Worm (Caenorhabditis elegans) whole organism, young adult: ENCODE measurements around the gene sfrp-1.
A peak's percentile ranks its signal among the peaks of the same experiment; 100 is the strongest.

ENCODE experiments used
- B0019.2 ChIP-seq: fragments of 200-800 bp; sonication (Bioruptor generic); conservative IDR thresholded peaks from 2 replicates; pipeline ENCODE4 v1.3.6; 2022; ENCODE audit warnings: missing genetic modification reagents, missing genetic modification characterization, missing compliant biosample characterization
- C17E4.6 ChIP-seq: fragments of 200-800 bp; sonication (Bioruptor generic); IDR thresholded peaks from 2 replicates; pipeline ENCODE4 v1.3.6; 2022; ENCODE audit warnings: missing genetic modification reagents, missing genetic modification characterization, missing compliant biosample characterization
- D2030.7 ChIP-seq: fragments of 200-800 bp; sonication (Bioruptor generic); IDR thresholded peaks from 2 replicates; pipeline ENCODE4 v1.3.6; 2022; ENCODE audit warnings: missing genetic modification reagents, missing genetic modification characterization, missing compliant biosample characterization
- F22D6.2 ChIP-seq: sonication (generic microtip); optimal IDR thresholded peaks from 2 replicates; lab custom pipeline; 2016; ENCODE audit warnings: mild to moderate bottlenecking, missing genetic modification characterization, missing compliant biosample characterization
- F33H1.4 ChIP-seq: fragments of 200-800 bp; sonication (Bioruptor generic); IDR thresholded peaks from 2 replicates; pipeline ENCODE4 v1.3.6; 2022; ENCODE audit warnings: missing genetic modification reagents, missing genetic modification characterization, missing compliant biosample characterization
- K12H6.12 ChIP-seq: fragments of 200-800 bp; sonication (Bioruptor generic); optimal IDR thresholded peaks from 2 replicates; lab custom pipeline; 2018; ENCODE audit warnings: mild to moderate bottlenecking, missing genetic modification characterization, missing compliant biosample characterization
- T26A5.8 ChIP-seq: sonication (generic microtip); optimal IDR thresholded peaks from 2 replicates; lab custom pipeline; 2016; ENCODE audit warnings: missing genetic modification characterization, missing compliant biosample characterization
- Y53G8AR.9 ChIP-seq: fragments of 200-800 bp; sonication (Bioruptor generic); conservative IDR thresholded peaks from 2 replicates; pipeline ENCODE4 v1.3.6; 2022; ENCODE audit warnings: missing genetic modification reagents, missing genetic modification characterization, missing compliant biosample characterization
- Y56A3A.18 ChIP-seq: fragments of 200-800 bp; sonication (Bioruptor generic); IDR thresholded peaks from 2 replicates; pipeline ENCODE4 v1.3.6; 2022; ENCODE audit warnings: missing genetic modification reagents, missing genetic modification characterization, missing compliant biosample characterization
- Y79H2A.3 ChIP-seq: fragments of 200-800 bp; sonication (Bioruptor generic); conservative IDR thresholded peaks from 2 replicates; pipeline ENCODE4 v1.3.6; 2022; ENCODE audit warnings: missing genetic modification reagents, missing genetic modification characterization, missing compliant biosample characterization
- Y95B8A.8 ChIP-seq: fragments of 200-800 bp; sonication (Bioruptor generic); IDR thresholded peaks from 2 replicates; pipeline ENCODE4 v1.3.6; 2022; ENCODE audit warnings: missing genetic modification reagents, missing genetic modification characterization, missing compliant biosample characterization
- attf-6 ChIP-seq: fragments of 200-800 bp; sonication (Bioruptor generic); IDR thresholded peaks from 2 replicates; pipeline ENCODE4 v1.3.6; 2022; ENCODE audit warnings: missing genetic modification reagents, missing genetic modification characterization, missing compliant biosample characterization
- bed-1 ChIP-seq: fragments of 200-800 bp; sonication (Bioruptor generic); IDR thresholded peaks from 2 replicates; pipeline ENCODE4 v1.3.6; 2022; ENCODE audit warnings: missing genetic modification reagents, missing genetic modification characterization, missing compliant biosample characterization
- ceh-100 ChIP-seq: fragments of 200-800 bp; sonication (Bioruptor generic); IDR thresholded peaks from 2 replicates; pipeline ENCODE4 v1.3.6; 2022; ENCODE audit warnings: missing genetic modification reagents, missing genetic modification characterization, missing compliant biosample characterization
- die-1 ChIP-seq: sonication (generic microtip); optimal IDR thresholded peaks from 2 replicates; lab custom pipeline; 2016; ENCODE audit warnings: missing genotype, mild to moderate bottlenecking, missing genetic modification characterization, missing compliant biosample characterization
- dox-1 ChIP-seq: fragments of 200-800 bp; sonication (Bioruptor generic); IDR thresholded peaks from 2 replicates; pipeline ENCODE4 v1.3.6; 2022; ENCODE audit warnings: missing genetic modification reagents, missing genetic modification characterization, missing compliant biosample characterization
- dpl-1 ChIP-seq: fragments of 150-350 bp; optimal IDR thresholded peaks from 2 replicates; lab custom pipeline; 2014; ENCODE audit warnings: missing biosample characterization, missing genetic modification reagents, missing genetic modification characterization
- efl-1 ChIP-seq: fragments of 150-350 bp; optimal IDR thresholded peaks from 2 replicates; lab custom pipeline; 2014; ENCODE audit warnings: missing biosample characterization, missing genetic modification reagents, missing genetic modification characterization
- ekl-4 ChIP-seq: fragments of 200-800 bp; sonication (Bioruptor generic); IDR thresholded peaks from 2 replicates; pipeline ENCODE4 v1.3.6; 2022; ENCODE audit warnings: missing genetic modification reagents, missing genetic modification characterization, missing compliant biosample characterization
- him-1 ChIP-seq: sonication (generic microtip); optimal IDR thresholded peaks from 2 replicates; lab custom pipeline; 2016; ENCODE audit warnings: missing genotype, missing genetic modification reagents, missing genetic modification characterization, missing compliant biosample characterization
- hmg-1.2 ChIP-seq: fragments of 200-800 bp; sonication (Bioruptor generic); IDR thresholded peaks from 2 replicates; pipeline ENCODE4 v1.3.6; 2022; ENCODE audit warnings: missing genetic modification reagents, missing genetic modification characterization, missing compliant biosample characterization
- hrde-1 ChIP-seq: sonication (generic microtip); optimal IDR thresholded peaks from 2 replicates; lab custom pipeline; 2016; ENCODE audit warnings: missing genetic modification characterization, mild to moderate bottlenecking, missing compliant biosample characterization, moderate library complexity, missing genotype, missing genetic modification reagents, borderline replicate concordance
- hsf-1 ChIP-seq: fragments of 200-800 bp; sonication (Bioruptor generic); IDR thresholded peaks from 2 replicates; pipeline ENCODE4 v1.3.6; 2022; ENCODE audit warnings: missing genetic modification reagents, missing genetic modification characterization, missing compliant biosample characterization
- lin-35 ChIP-seq, 3 experiments: fragments of 150-350 bp in 2 of 3; sonication (generic microtip) in 1 of 3; optimal IDR thresholded peaks; 2 replicates each; lab custom pipeline; 2014 to 2018; ENCODE audit warnings: missing biosample characterization in 3 of 3, missing genetic modification characterization in 3 of 3, missing genetic modification reagents in 3 of 3
- lin-54 ChIP-seq: fragments of 200-800 bp; sonication (Bioruptor generic); optimal IDR thresholded peaks from 2 replicates; lab custom pipeline; 2018; ENCODE audit warnings: mild to moderate bottlenecking, missing genetic modification characterization, missing compliant biosample characterization
- madf-3 ChIP-seq: fragments of 200-800 bp; sonication (Bioruptor generic); IDR thresholded peaks from 2 replicates; pipeline ENCODE4 v1.3.6; 2022; ENCODE audit warnings: missing genetic modification reagents, missing genetic modification characterization, missing compliant biosample characterization
- madf-8 ChIP-seq: fragments of 200-800 bp; sonication (Bioruptor generic); conservative IDR thresholded peaks from 2 replicates; pipeline ENCODE4 v1.3.6; 2022; ENCODE audit warnings: missing genetic modification reagents, missing genetic modification characterization, missing compliant biosample characterization
- mcd-1 ChIP-seq: fragments of 200-800 bp; sonication (Bioruptor generic); IDR thresholded peaks from 2 replicates; pipeline ENCODE4 v1.3.6; 2022; ENCODE audit warnings: missing genetic modification reagents, missing genetic modification characterization, missing compliant biosample characterization
- nhr-90 ChIP-seq: sonication (generic microtip); optimal IDR thresholded peaks from 2 replicates; lab custom pipeline; 2016; ENCODE audit warnings: missing genotype, mild to moderate bottlenecking, missing genetic modification characterization, missing compliant biosample characterization
- pbrm-1 ChIP-seq: fragments of 200-800 bp; sonication (Bioruptor generic); IDR thresholded peaks from 2 replicates; pipeline ENCODE4 v1.3.6; 2022; ENCODE audit warnings: missing genetic modification reagents, missing genetic modification characterization, missing compliant biosample characterization
- rcor-1 ChIP-seq: fragments of 200-800 bp; sonication (Bioruptor generic); IDR thresholded peaks from 2 replicates; pipeline ENCODE4 v1.3.6; 2022; ENCODE audit warnings: missing genetic modification reagents, missing genetic modification characterization, missing compliant biosample characterization
- repo-1 ChIP-seq: sonication (generic microtip); optimal IDR thresholded peaks from 2 replicates; lab custom pipeline; 2017; ENCODE audit warnings: mild to moderate bottlenecking, missing genetic modification characterization, missing compliant biosample characterization
- snpc-1.1 ChIP-seq: sonication (generic microtip); optimal IDR thresholded peaks from 2 replicates; lab custom pipeline; 2017; ENCODE audit warnings: missing genetic modification characterization, mild to moderate bottlenecking, missing compliant biosample characterization, antibody characterized with exemption, moderate library complexity, missing genotype, missing genetic modification reagents; ENCODE audit not compliant: insufficient read depth
- snpc-1.3 ChIP-seq: sonication (generic microtip); optimal IDR thresholded peaks from 2 replicates; lab custom pipeline; 2017; ENCODE audit warnings: missing genetic modification characterization, mild to moderate bottlenecking, missing compliant biosample characterization, antibody characterized with exemption, moderate library complexity, missing genotype, missing genetic modification reagents; ENCODE audit not compliant: insufficient read depth
- snpc-3.4 ChIP-seq: sonication (generic microtip); optimal IDR thresholded peaks from 2 replicates; lab custom pipeline; 2017; ENCODE audit warnings: missing genetic modification characterization, mild to moderate bottlenecking, missing compliant biosample characterization, antibody characterized with exemption, moderate library complexity, missing genotype, missing genetic modification reagents
- snpc-4 ChIP-seq, 5 experiments: fragments of 150-350 bp in 1 of 5; sonication (generic microtip) in 4 of 5; optimal IDR thresholded peaks; 2 replicates each; lab custom pipeline; 2014 to 2018; ENCODE audit warnings: missing genetic modification characterization in 5 of 5, missing biosample characterization in 3 of 5, antibody characterized with exemption in 2 of 5, mild to moderate bottlenecking in 2 of 5, missing compliant biosample characterization in 2 of 5, missing genotype in 2 of 5, moderate library complexity in 2 of 5, missing genetic modification reagents in 1 of 5
- somi-1 ChIP-seq: fragments of 200-800 bp; sonication (Bioruptor generic); optimal IDR thresholded peaks from 2 replicates; lab custom pipeline; 2018; ENCODE audit warnings: mild to moderate bottlenecking, missing genetic modification characterization, missing compliant biosample characterization
- sptf-2 ChIP-seq: fragments of 200-800 bp; sonication (Bioruptor generic); optimal IDR thresholded peaks from 2 replicates; lab custom pipeline; 2018; ENCODE audit warnings: mild to moderate bottlenecking, missing genetic modification characterization, missing compliant biosample characterization
- tbp1 ChIP-seq: fragments of 200-800 bp; sonication (Bioruptor generic); optimal IDR thresholded peaks from 2 replicates; lab custom pipeline; 2018; ENCODE audit warnings: mild to moderate bottlenecking, missing genetic modification characterization, missing compliant biosample characterization
- tlf-1 ChIP-seq: fragments of 200-800 bp; sonication (Bioruptor generic); optimal IDR thresholded peaks from 2 replicates; lab custom pipeline; 2018; ENCODE audit warnings: mild to moderate bottlenecking, missing genetic modification characterization, missing compliant biosample characterization
- unc-130 ChIP-seq: sonication (generic microtip); optimal IDR thresholded peaks from 2 replicates; lab custom pipeline; 2016; ENCODE audit warnings: missing genetic modification reagents, missing genetic modification characterization, missing compliant biosample characterization
- ztf-22 ChIP-seq: fragments of 200-800 bp; sonication (Bioruptor generic); optimal IDR thresholded peaks from 2 replicates; lab custom pipeline; 2018; ENCODE audit warnings: mild to moderate bottlenecking, missing genetic modification characterization, moderate library complexity, missing compliant biosample characterization
- ztf-26 ChIP-seq: sonication (generic microtip); optimal IDR thresholded peaks from 2 replicates; lab custom pipeline; 2017; ENCODE audit warnings: missing genetic modification characterization, missing compliant biosample characterization

The sfrp-1 gene

DNA sequence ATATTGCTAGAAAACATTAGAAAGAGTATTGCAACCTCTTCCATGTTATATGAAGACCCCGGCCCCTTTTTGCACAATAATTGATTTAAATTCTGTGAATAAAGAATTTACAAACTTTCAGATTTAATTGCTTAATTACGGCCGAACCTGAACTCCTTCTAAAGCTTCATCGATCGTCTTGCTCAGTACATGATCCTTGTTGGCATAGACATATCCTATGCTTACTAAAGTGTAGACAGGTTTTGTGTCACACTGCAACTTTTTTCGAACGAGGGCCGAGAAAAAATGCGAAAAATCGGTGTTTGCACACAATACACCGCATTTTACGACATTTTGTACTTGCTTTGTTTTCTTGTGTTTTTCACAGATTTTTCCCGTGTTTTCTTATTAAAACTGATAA, 21.1 kb upstream of the sfrp-1 start (continued):
- TF ChIP-seq lin-54, result peak; percentile 43
- peak; percentile 86 for TF ChIP-seq Y95B8A.8 (GFP tag; lab: Robert Waterston, UW)
- peak; percentile 65; the same call in 1 of the 2 replicates for TF ChIP-seq rcor-1 (GFP tag; lab: Robert Waterston, UW)
- peak; percentile 51; the same call in 1 of the 2 replicates for TF ChIP-seq pbrm-1 (GFP tag; lab: Robert Waterston, UW)
- peak; percentile 26 for TF ChIP-seq snpc-4 (GFP tag; optimal IDR thresholded peaks at IDR 0.05; lab: Kevin White, UChicago)
- peak in 1 of 4 experiments; percentile 71 for TF ChIP-seq snpc-4 (tag; optimal IDR thresholded peaks at IDR 0.05; lab: Kevin White, UChicago)
- peak; percentile 41; the same call in 1 of the 2 replicates for TF ChIP-seq B0019.2
- peak; percentile 53; the same call in 1 of the 2 replicates for TF ChIP-seq dox-1 (GFP tag; lab: Robert Waterston, UW)
- peak; percentile 68 for TF ChIP-seq Y53G8AR.9 (GFP tag; lab: Robert Waterston, UW)
- peak; percentile 55 for TF ChIP-seq F33H1.4 (GFP tag; lab: Robert Waterston, UW)
- TF ChIP-seq Y56A3A.18 (GFP tag; lab: Robert Waterston, UW), result peak; percentile 52; the same call in 1 of the 2 replicates
- TF ChIP-seq hsf-1 (GFP tag; lab: Robert Waterston, UW), result peak; percentile 77
- TF ChIP-seq hrde-1 (tag; lab: Kevin White, UChicago), result peak; percentile 59
- peak; percentile 81 for TF ChIP-seq attf-6 (GFP tag; lab: Robert Waterston, UW)
- peak; percentile 88 for TF ChIP-seq madf-3
- TF ChIP-seq ekl-4 (GFP tag; lab: Robert Waterston, UW), result peak; percentile 85
- 0 out of 2 replicates have a peak, but pooled peaks have one; percentile 62 for TF ChIP-seq bed-1
- TF ChIP-seq tlf-1 (GFP tag; lab: Kevin White, UChicago), result peak; percentile 15

DNA sequence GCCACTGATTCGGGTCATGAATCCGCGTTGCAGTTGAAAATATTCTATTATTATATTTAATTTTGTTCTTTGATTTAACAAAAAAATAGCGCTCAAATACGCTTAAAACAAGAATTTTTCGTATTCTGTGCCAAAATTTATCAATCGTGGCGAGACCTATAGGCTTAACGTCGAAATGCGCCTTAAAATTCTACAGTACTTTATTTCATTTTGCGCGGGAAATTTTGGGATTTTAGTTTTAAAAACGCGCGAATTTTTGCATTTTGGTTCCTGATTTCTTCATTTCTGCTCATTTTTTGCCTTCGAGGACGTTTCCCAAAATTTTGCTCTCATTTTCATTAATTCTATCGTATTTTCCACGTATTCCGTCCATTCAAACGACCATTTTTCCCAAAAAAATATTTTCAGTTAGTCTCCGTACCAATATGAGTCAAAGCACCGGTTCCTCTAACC, 19.0 kb upstream of the sfrp-1 start, which contains the start of gene puf-11:
TSS of gene puf-11 (plus strand) at position 403 of the 453 bp plus-strand sequence.
- no peak for TF ChIP-seq K12H6.12 (tag; lab: Kevin White, UChicago)
- peak; percentile 74 for TF ChIP-seq snpc-3.4 (tag; lab: Kevin White, UChicago)
- peak; percentile 82 for TF ChIP-seq rcor-1 (GFP tag; lab: Robert Waterston, UW)
- TF ChIP-seq die-1 (tag; lab: Kevin White, UChicago), result no peak
- peak in 1 of 3 experiments; percentile 48 for TF ChIP-seq lin-35 (GFP tag; optimal IDR thresholded peaks at IDR 0.05; lab: Kevin White, UChicago)
- TF ChIP-seq him-1 (tag; lab: Kevin White, UChicago), result peak; percentile 28
- TF ChIP-seq somi-1 (GFP tag; lab: Kevin White, UChicago), result no peak
- TF ChIP-seq F22D6.2 (tag; lab: Kevin White, UChicago), result no peak
- peak; percentile 67 for TF ChIP-seq tbp1 (GFP tag; lab: Kevin White, UChicago)
- peak; percentile 97 for TF ChIP-seq efl-1 (GFP tag; lab: Kevin White, UChicago)
- peak; percentile 79 for TF ChIP-seq unc-130 (GFP tag; lab: Kevin White, UChicago)
- TF ChIP-seq lin-54, result peak; percentile 84
- TF ChIP-seq ztf-22 (GFP tag; lab: Kevin White, UChicago), result no peak
- peak; percentile 88 for TF ChIP-seq snpc-1.3 (tag; lab: Kevin White, UChicago)
- no peak for TF ChIP-seq nhr-90 (tag; lab: Kevin White, UChicago)
- TF ChIP-seq snpc-1.1 (tag; lab: Kevin White, UChicago), result peak; percentile 68
- no peak for TF ChIP-seq sptf-2 (GFP tag; lab: Kevin White, UChicago)
- TF ChIP-seq T26A5.8 (tag; lab: Kevin White, UChicago), result no peak
- peak; percentile 89 for TF ChIP-seq dox-1 (GFP tag; lab: Robert Waterston, UW)
- TF ChIP-seq dpl-1, result peak; percentile 91
- peak; percentile 67 for TF ChIP-seq hmg-1.2 (GFP tag; lab: Robert Waterston, UW)
- peak; percentile 72 for TF ChIP-seq snpc-4 (GFP tag; optimal IDR thresholded peaks at IDR 0.05; lab: Kevin White, UChicago)
- peak; percentile 44 to 91 (median 88) for TF ChIP-seq snpc-4 (tag; optimal IDR thresholded peaks at IDR 0.05; lab: Kevin White, UChicago)
- TF ChIP-seq ztf-26, result no peak
- peak; percentile 64 for TF ChIP-seq C17E4.6 (GFP tag; lab: Robert Waterston, UW)
- TF ChIP-seq Y79H2A.3 (GFP tag; lab: Robert Waterston, UW), result 0 out of 2 replicates have a peak, but pooled peaks have one; percentile 27
- peak; percentile 58; the same call in 1 of the 2 replicates for TF ChIP-seq mcd-1 (GFP tag; lab: Robert Waterston, UW)
- TF ChIP-seq attf-6 (GFP tag; lab: Robert Waterston, UW), result peak; percentile 79; the same call in 1 of the 2 replicates
- 0 out of 2 replicates have a peak, but pooled peaks have one; percentile 17 for TF ChIP-seq ceh-100 (GFP tag; lab: Robert Waterston, UW)
- no peak for TF ChIP-seq repo-1 (tag; lab: Kevin White, UChicago)
- TF ChIP-seq pbrm-1 (GFP tag; lab: Robert Waterston, UW), result 0 out of 2 replicates have a peak, but pooled peaks have one; percentile 37
- 0 out of 2 replicates have a peak, but pooled peaks have one; percentile 19 for TF ChIP-seq Y53G8AR.9 (GFP tag; lab: Robert Waterston, UW)
- TF ChIP-seq Y95B8A.8 (GFP tag; lab: Robert Waterston, UW), result peak; percentile 61; the same call in 1 of the 2 replicates
- TF ChIP-seq madf-8, result peak; percentile 95
- peak; percentile 94 for TF ChIP-seq D2030.7 (GFP tag; lab: Robert Waterston, UW)
- TF ChIP-seq madf-3, result no peak
